In genomic region chrIII:9780254-9780653, ce11 we compare ENCODE assay signal across 2 worm cellular contexts.
TF ChIP-seq lines count a peak whose summit lies in the region.

Gene sqv-3 (minus strand): TSS chrIII:9780354.

TF ChIP-seq in whole organism, L1 larva, 84 proteins besides CTCF, POLR2A, EP300 and RAD21:
- no peak for TF ChIP-seq efl-1 (optimal IDR thresholded peaks at IDR 0.05; lab: Kevin White, UChicago)
- peak in 1 of 2 experiments; percentile 74 for TF ChIP-seq efl-1 (GFP tag; optimal IDR thresholded peaks at IDR 0.05 in 1 of 2; lab: Kevin White, UChicago)
- peak; percentile 39 for TF ChIP-seq dsc-1 (tag; optimal IDR thresholded peaks at IDR 0.05; lab: Kevin White, UChicago)
- TF ChIP-seq zag-1 (tag; optimal IDR thresholded peaks at IDR 0.05; lab: Kevin White, UChicago) = no peak

TF ChIP-seq in whole organism, young adult, 124 proteins besides CTCF, POLR2A, EP300 and RAD21:
- 0 out of 2 replicates have a peak, but pooled peaks have one; percentile 55 for TF ChIP-seq madf-3 (GFP tag; IDR thresholded peaks at IDR 0.05; lab: Robert Waterston, UW)
- TF ChIP-seq atf-7 (tag; optimal IDR thresholded peaks at IDR 0.05; lab: Kevin White, UChicago) = no peak
